Fruit fly (Drosophila melanogaster) whole organism, embryonic: ENCODE measurements around the gene CG42553.
A peak's percentile ranks its signal among the peaks of the same experiment; 100 is the strongest.

Experiments
- Adf1 ChIP-seq: fragments of 200-800 bp; sonication (Bioruptor generic); IDR thresholded peaks from 2 replicates; pipeline ENCODE4 v1.3.6; 2022; ENCODE audit warnings: missing biosample characterization, missing genetic modification characterization
- CG10959 ChIP-seq: fragments of 200-800 bp; sonication (Bioruptor generic); IDR thresholded peaks from 2 replicates; pipeline ENCODE4 v1.3.6; 2022; ENCODE audit warnings: missing biosample characterization, missing genetic modification characterization
- CG11398 ChIP-seq: fragments of 200-800 bp; sonication (Bioruptor generic); optimal IDR thresholded peaks from 2 replicates; lab custom pipeline; 2016; ENCODE audit warnings: missing biosample characterization, missing genetic modification characterization
- CG11504 ChIP-seq: fragments of 200-800 bp; sonication (Bioruptor generic); optimal IDR thresholded peaks from 3 replicates; lab custom pipeline; 2019; ENCODE audit warnings: missing biosample characterization, mild to moderate bottlenecking, missing genetic modification characterization, moderate library complexity
- CG11723 ChIP-seq: fragments of 200-800 bp; sonication (Bioruptor generic); optimal IDR thresholded peaks from 2 replicates; lab custom pipeline; 2017; ENCODE audit warnings: missing biosample characterization, mild to moderate bottlenecking, missing genetic modification characterization
- CG13296 ChIP-seq: fragments of 200-800 bp; sonication (Bioruptor generic); optimal IDR thresholded peaks from 3 replicates; lab custom pipeline; 2018; ENCODE audit warnings: missing biosample characterization, mild to moderate bottlenecking, missing genetic modification characterization
- CG13624 ChIP-seq: fragments of 200-800 bp; sonication (Bioruptor generic); optimal IDR thresholded peaks from 2 replicates; lab custom pipeline; 2016; ENCODE audit warnings: missing biosample characterization, missing genetic modification characterization
- CG13894 ChIP-seq: fragments of 200-800 bp; sonication (Bioruptor generic); optimal IDR thresholded peaks from 3 replicates; lab custom pipeline; 2018; ENCODE audit warnings: missing biosample characterization, mild to moderate bottlenecking, missing genetic modification characterization, moderate library complexity
- CG14667 ChIP-seq: fragments of 200-800 bp; sonication (Bioruptor generic); IDR thresholded peaks from 2 replicates; pipeline ENCODE4 v1.3.6; 2022; ENCODE audit warnings: missing biosample characterization, missing genetic modification characterization
- CG14965 ChIP-seq: fragments of 200-800 bp; sonication (Bioruptor generic); optimal IDR thresholded peaks from 2 replicates; lab custom pipeline; 2016; ENCODE audit warnings: missing biosample characterization, missing genetic modification characterization, borderline replicate concordance
- CG17359 ChIP-seq: fragments of 200-800 bp; sonication (Bioruptor generic); optimal IDR thresholded peaks from 3 replicates; lab custom pipeline; 2018; ENCODE audit warnings: missing biosample characterization, mild to moderate bottlenecking, missing genetic modification characterization, moderate library complexity
- CG1832 ChIP-seq: fragments of 200-800 bp; sonication (Bioruptor generic); optimal IDR thresholded peaks from 2 replicates; lab custom pipeline; 2017; ENCODE audit warnings: missing biosample characterization, mild to moderate bottlenecking, missing genetic modification characterization, inconsistent platforms
- CG2199 ChIP-seq: fragments of 200-800 bp; sonication (Bioruptor generic); IDR thresholded peaks from 3 replicates; pipeline ENCODE4 v1.3.6; 2022; ENCODE audit warnings: missing biosample characterization, missing genetic modification characterization
- CG30431 ChIP-seq: fragments of 200-800 bp; sonication (Bioruptor generic); optimal IDR thresholded peaks from 2 replicates; lab custom pipeline; 2017; ENCODE audit warnings: missing biosample characterization, missing genetic modification characterization
- CG3838 ChIP-seq: fragments of 200-800 bp; sonication (Bioruptor generic); optimal IDR thresholded peaks from 3 replicates; lab custom pipeline; 2016; ENCODE audit warnings: missing biosample characterization, missing genetic modification characterization
- CG4707 ChIP-seq: fragments of 200-800 bp; sonication (Bioruptor generic); optimal IDR thresholded peaks from 2 replicates; lab custom pipeline; 2018; ENCODE audit warnings: missing biosample characterization, mild to moderate bottlenecking, missing genetic modification characterization, moderate library complexity
- CG4854 ChIP-seq: fragments of 200-800 bp; sonication (Bioruptor generic); optimal IDR thresholded peaks from 2 replicates; lab custom pipeline; 2016; ENCODE audit warnings: missing biosample characterization, missing genetic modification characterization, inconsistent platforms
- CG5245 ChIP-seq: fragments of 200-800 bp; sonication (Bioruptor generic); optimal IDR thresholded peaks from 3 replicates; lab custom pipeline; 2016; ENCODE audit warnings: missing biosample characterization, missing genetic modification characterization
- CG6765 ChIP-seq: fragments of 200-800 bp; sonication (Bioruptor generic); optimal IDR thresholded peaks from 3 replicates; lab custom pipeline; 2017; ENCODE audit warnings: missing biosample characterization, mild to moderate bottlenecking, missing genetic modification characterization
- CG6813 ChIP-seq: fragments of 200-800 bp; sonication (Bioruptor generic); optimal IDR thresholded peaks from 2 replicates; lab custom pipeline; 2017; ENCODE audit warnings: missing biosample characterization, missing genetic modification characterization, mild to moderate bottlenecking, moderate library complexity, missing genetic modification reagents
- CG9797 ChIP-seq: fragments of 200-800 bp; sonication (Bioruptor generic); optimal IDR thresholded peaks from 3 replicates; lab custom pipeline; 2018; ENCODE audit warnings: missing biosample characterization, mild to moderate bottlenecking, missing genetic modification characterization
- D19B ChIP-seq: fragments of 200-800 bp; sonication (Bioruptor generic); optimal IDR thresholded peaks from 2 replicates; lab custom pipeline; 2017; ENCODE audit warnings: missing biosample characterization, mild to moderate bottlenecking, missing genetic modification characterization
- Drgx ChIP-seq: fragments of 200-800 bp; sonication (Bioruptor generic); IDR thresholded peaks from 2 replicates; pipeline ENCODE4 v1.3.6; 2022; ENCODE audit warnings: missing biosample characterization, missing genetic modification characterization
- Fer2 ChIP-seq: fragments of 200-800 bp; sonication (Bioruptor generic); optimal IDR thresholded peaks from 2 replicates; lab custom pipeline; 2018; ENCODE audit warnings: missing biosample characterization, mild to moderate bottlenecking, missing genetic modification characterization, moderate library complexity
- Gug ChIP-seq: fragments of 200-800 bp; sonication (Bioruptor generic); IDR thresholded peaks from 4 replicates; pipeline ENCODE4 v1.3.6; 2022; ENCODE audit warnings: missing biosample characterization, missing genetic modification characterization
- Hey ChIP-seq: fragments of 200-800 bp; sonication (Bioruptor generic); optimal IDR thresholded peaks from 3 replicates; lab custom pipeline; 2018; ENCODE audit warnings: missing biosample characterization, mild to moderate bottlenecking, missing genetic modification characterization
- Hmr ChIP-seq: fragments of 200-800 bp; sonication (Bioruptor generic); optimal IDR thresholded peaks from 3 replicates; lab custom pipeline; 2017; ENCODE audit warnings: mild to moderate bottlenecking, missing biosample characterization, missing genetic modification reagents, missing genetic modification characterization
- Rfx ChIP-seq: fragments of 200-800 bp; sonication (Bioruptor generic); IDR thresholded peaks from 2 replicates; pipeline ENCODE4 v1.3.6; 2022; ENCODE audit warnings: missing biosample characterization, missing genetic modification characterization
- Rx ChIP-seq: fragments of 200-800 bp; sonication (Bioruptor generic); IDR thresholded peaks from 2 replicates; pipeline ENCODE4 v1.3.6; 2022; ENCODE audit warnings: missing biosample characterization, missing genetic modification characterization
- ac ChIP-seq: fragments of 200-800 bp; sonication (Bioruptor generic); optimal IDR thresholded peaks from 3 replicates; lab custom pipeline; 2017; ENCODE audit warnings: missing biosample characterization, mild to moderate bottlenecking, missing genetic modification characterization
- ap ChIP-seq: fragments of 200-800 bp; sonication (Bioruptor generic); IDR thresholded peaks from 2 replicates; pipeline ENCODE4 v1.3.6; 2022; ENCODE audit warnings: missing biosample characterization, missing genetic modification characterization
- ato ChIP-seq: fragments of 200-800 bp; sonication (Bioruptor generic); IDR thresholded peaks from 2 replicates; pipeline ENCODE4 v1.3.6; 2022; ENCODE audit warnings: missing biosample characterization, missing genetic modification characterization; ENCODE audit not compliant: partially characterized antibody
- disco-r ChIP-seq: fragments of 200-800 bp; sonication (Bioruptor generic); optimal IDR thresholded peaks from 2 replicates; lab custom pipeline; 2016; ENCODE audit warnings: missing biosample characterization, missing genetic modification characterization
- dm ChIP-seq: fragments of 200-800 bp; sonication (Bioruptor generic); optimal IDR thresholded peaks from 3 replicates; lab custom pipeline; 2016; ENCODE audit warnings: missing biosample characterization, missing genetic modification characterization
- dmrt11E ChIP-seq: fragments of 200-800 bp; sonication (Bioruptor generic); optimal IDR thresholded peaks from 3 replicates; lab custom pipeline; 2018; ENCODE audit warnings: missing biosample characterization, mild to moderate bottlenecking, missing genetic modification characterization, moderate library complexity
- ems ChIP-seq: fragments of 200-800 bp; sonication (Bioruptor generic); optimal IDR thresholded peaks from 3 replicates; lab custom pipeline; 2016; ENCODE audit warnings: missing biosample characterization, missing genetic modification characterization
- hkb ChIP-seq, 2 experiments: fragments of 200-800 bp in 1 of 2; fragments of >200 bp in 1 of 2; sonication (Bioruptor generic) in 1 of 2; IDR thresholded peaks in 1 of 2; optimal IDR thresholded peaks in 1 of 2; 2 replicates each; pipeline versions ENCODE4 v1.3.6 to Lab custom; 2017 to 2022; ENCODE audit warnings: missing biosample characterization in 1 of 2, missing genetic modification characterization in 1 of 2
- knrl ChIP-seq: fragments of 200-800 bp; sonication (Bioruptor generic); IDR thresholded peaks from 3 replicates; pipeline ENCODE4 v1.3.6; 2022; ENCODE audit warnings: missing biosample characterization, missing genetic modification characterization; ENCODE audit not compliant: partially characterized antibody
- pita ChIP-seq: fragments of 200-800 bp; sonication (Bioruptor generic); optimal IDR thresholded peaks from 2 replicates; lab custom pipeline; 2017; ENCODE audit warnings: missing biosample characterization, mild to moderate bottlenecking, missing genetic modification characterization
- shn ChIP-seq: fragments of 200-800 bp; sonication (Bioruptor generic); optimal IDR thresholded peaks from 3 replicates; lab custom pipeline; 2016; ENCODE audit warnings: missing biosample characterization, missing genetic modification characterization
- sisA ChIP-seq: fragments of 200-800 bp; sonication (Bioruptor generic); IDR thresholded peaks from 2 replicates; pipeline ENCODE4 v1.3.6; 2022; ENCODE audit warnings: missing biosample characterization, missing genetic modification characterization
- so ChIP-seq: fragments of 200-800 bp; sonication (Bioruptor generic); IDR thresholded peaks from 3 replicates; pipeline ENCODE4 v1.3.6; 2022; ENCODE audit warnings: missing biosample characterization, missing genetic modification characterization
- stc ChIP-seq: fragments of 200-800 bp; sonication (Bioruptor generic); IDR thresholded peaks from 2 replicates; pipeline ENCODE4 v1.3.6; 2022; ENCODE audit warnings: missing biosample characterization, missing genetic modification characterization
- tgo ChIP-seq: fragments of 200-800 bp; sonication (Bioruptor generic); IDR thresholded peaks from 3 replicates; pipeline ENCODE4 v1.3.6; 2022; ENCODE audit warnings: missing biosample characterization, missing genetic modification characterization
- tna ChIP-seq: fragments of 200-800 bp; sonication (Bioruptor generic); IDR thresholded peaks from 2 replicates; pipeline ENCODE4 v1.3.6; 2022; ENCODE audit warnings: missing biosample characterization, missing genetic modification characterization; ENCODE audit not compliant: partially characterized antibody
- trh ChIP-seq: fragments of 200-800 bp; sonication (Bioruptor generic); optimal IDR thresholded peaks from 2 replicates; lab custom pipeline; 2016; ENCODE audit warnings: missing biosample characterization, missing genetic modification characterization
- vnd ChIP-seq: fragments of 200-800 bp; sonication (Bioruptor generic); IDR thresholded peaks from 3 replicates; pipeline ENCODE4 v1.3.6; 2022; ENCODE audit warnings: missing biosample characterization, missing genetic modification characterization; ENCODE audit not compliant: partially characterized antibody
- zfh2 ChIP-seq: fragments of 200-800 bp; sonication (Bioruptor generic); optimal IDR thresholded peaks from 2 replicates; lab custom pipeline; 2016; ENCODE audit warnings: missing biosample characterization, missing genetic modification characterization

Gene CG42553

dm6 chr3L:857063-858015 is 23.4 kb downstream of the CG42553 start, which contains the start of gene dpr20 (continued):
- peak; percentile 70 for TF ChIP-seq CG13296 (GFP tag; lab: Kevin White, UChicago)
- peak; percentile 69 for TF ChIP-seq ems (GFP tag; lab: Kevin White, UChicago)
- peak; percentile 92 for TF ChIP-seq Drgx (GFP tag; lab: Robert Waterston, UW)
- TF ChIP-seq Rx (GFP tag; lab: Robert Waterston, UW), result peak; percentile 85
- TF ChIP-seq Fer2, result peak; percentile 63
- TF ChIP-seq CG30431 (GFP tag; lab: Kevin White, UChicago), result peak; percentile 56
- TF ChIP-seq CG14667 (GFP tag; lab: Robert Waterston, UW), result peak; percentile 75
- TF ChIP-seq zfh2, result peak; percentile 71
- TF ChIP-seq stc (GFP tag; lab: Robert Waterston, UW), result peak; percentile 90
- peak; percentile 74 for TF ChIP-seq Hmr (GFP tag; lab: Kevin White, UChicago)
- TF ChIP-seq D19B (GFP tag; lab: Kevin White, UChicago), result peak; percentile 42
- TF ChIP-seq CG6765 (GFP tag; lab: Kevin White, UChicago), result peak; percentile 45
- TF ChIP-seq tna (GFP tag; lab: Robert Waterston, UW), result no peak
- TF ChIP-seq shn (GFP tag; lab: Kevin White, UChicago), result peak; percentile 68
- no peak for TF ChIP-seq vnd (GFP tag; lab: Robert Waterston, UW)
- peak; percentile 36 for TF ChIP-seq CG4854 (GFP tag; lab: Kevin White, UChicago)
- TF ChIP-seq CG3838, result no peak
- peak; percentile 76 for TF ChIP-seq CG13624 (GFP tag; lab: Kevin White, UChicago)
- peak; percentile 79 for TF ChIP-seq so (GFP tag; lab: Robert Waterston, UW)
- TF ChIP-seq CG13894, result peak; percentile 90
- no peak for TF ChIP-seq trh (GFP tag; lab: Kevin White, UChicago)
- TF ChIP-seq dmrt11E (tag; lab: Kevin White, UChicago), result peak; percentile 43
- peak; percentile 53 for TF ChIP-seq Adf1 (GFP tag; lab: Robert Waterston, UW)
- no peak for TF ChIP-seq hkb (optimal IDR thresholded peaks at IDR 0.05; lab: Kevin White, UChicago)
- peak; percentile 89 for TF ChIP-seq hkb (GFP tag; IDR thresholded peaks at IDR 0.05; lab: Robert Waterston, UW)
- peak; percentile 15 for TF ChIP-seq dm (GFP tag; lab: Kevin White, UChicago)
- peak; percentile 2 for TF ChIP-seq CG14965 (GFP tag; lab: Kevin White, UChicago)
- peak; percentile 70 for TF ChIP-seq CG11504
- TF ChIP-seq CG17359 (tag; lab: Kevin White, UChicago), result peak; percentile 72
- TF ChIP-seq ap, result peak; percentile 76
- TF ChIP-seq CG5245 (GFP tag; lab: Kevin White, UChicago), result peak; percentile 52
- TF ChIP-seq ato (GFP tag; lab: Robert Waterston, UW), result no peak
- 0 out of 3 replicates have a peak, but pooled peaks have one; percentile 23 for TF ChIP-seq CG2199
- TF ChIP-seq CG6813 (GFP tag; lab: Kevin White, UChicago), result peak; percentile 46
- peak; percentile 93 for TF ChIP-seq Gug (GFP tag; lab: Robert Waterston, UW)
- peak; percentile 14 for TF ChIP-seq Hey (tag; lab: Kevin White, UChicago)
- TF ChIP-seq CG4707 (GFP tag; lab: Kevin White, UChicago), result peak; percentile 6
- TF ChIP-seq disco-r, result no peak
- TF ChIP-seq tgo (GFP tag; lab: Robert Waterston, UW), result peak; percentile 87
- TF ChIP-seq CG11723 (GFP tag; lab: Kevin White, UChicago), result peak; percentile 4
- TF ChIP-seq pita (GFP tag; lab: Kevin White, UChicago), result peak; percentile 35
- peak; percentile 7 for TF ChIP-seq ac
- TF ChIP-seq CG9797, result no peak
- no peak; the same call in 2 of the 3 replicates for TF ChIP-seq knrl (GFP tag; lab: Robert Waterston, UW)
- TF ChIP-seq sisA, result peak; percentile 85
- peak; percentile 95 for TF ChIP-seq Rfx
- TF ChIP-seq CG11398, result peak; percentile 8
- TF ChIP-seq CG10959 (GFP tag; lab: Robert Waterston, UW), result peak; percentile 36
- no peak for TF ChIP-seq CG1832
